Fruit fly (Drosophila melanogaster) whole organism, embryonic: ENCODE data around the gene CG9205.

Experiments
- Abd-B ChIP-seq: fragments of 200-800 bp; sonication (Bioruptor generic); optimal IDR thresholded peaks from 2 replicates; lab custom pipeline; 2018; ENCODE audit warnings: missing biosample characterization, mild to moderate bottlenecking, missing genetic modification characterization, moderate library complexity
- BEAF-32 ChIP-seq: fragments of 200-800 bp; sonication (Bioruptor generic); optimal IDR thresholded peaks from 3 replicates; lab custom pipeline; 2017; ENCODE audit warnings: missing biosample characterization, missing genetic modification characterization, mild to moderate bottlenecking, moderate library complexity, missing genetic modification reagents
- CG11085 ChIP-seq: fragments of 200-800 bp; sonication (Bioruptor generic); IDR thresholded peaks from 2 replicates; pipeline ENCODE4 v1.3.6; 2022; ENCODE audit warnings: missing biosample characterization, missing genetic modification characterization
- CG11398 ChIP-seq: fragments of 200-800 bp; sonication (Bioruptor generic); optimal IDR thresholded peaks from 2 replicates; lab custom pipeline; 2016; ENCODE audit warnings: missing biosample characterization, missing genetic modification characterization
- CG17186 ChIP-seq: fragments of 200-800 bp; sonication (Bioruptor generic); optimal IDR thresholded peaks from 3 replicates; lab custom pipeline; 2017; ENCODE audit warnings: missing biosample characterization, missing genetic modification reagents, missing genetic modification characterization
- CG17361 ChIP-seq: fragments of 200-800 bp; sonication (Bioruptor generic); IDR thresholded peaks from 3 replicates; pipeline ENCODE4 v1.3.6; 2022; ENCODE audit warnings: missing biosample characterization, missing genetic modification characterization
- CG2678 ChIP-seq: fragments of 200-800 bp; sonication (Bioruptor generic); optimal IDR thresholded peaks from 3 replicates; lab custom pipeline; 2019; ENCODE audit warnings: missing biosample characterization, mild to moderate bottlenecking, missing genetic modification characterization, moderate library complexity
- CG3281 ChIP-seq: fragments of 200-800 bp; sonication (Bioruptor generic); optimal IDR thresholded peaks from 3 replicates; lab custom pipeline; 2017; ENCODE audit warnings: missing biosample characterization, mild to moderate bottlenecking, missing genetic modification characterization
- CG33557 ChIP-seq: fragments of 200-800 bp; sonication (Bioruptor generic); optimal IDR thresholded peaks from 2 replicates; lab custom pipeline; 2019; ENCODE audit warnings: missing biosample characterization, mild to moderate bottlenecking, missing genetic modification characterization, moderate library complexity
- CG3995 ChIP-seq: fragments of 200-800 bp; sonication (Bioruptor generic); optimal IDR thresholded peaks from 3 replicates; lab custom pipeline; 2016; ENCODE audit warnings: missing biosample characterization, missing genetic modification characterization
- CG4424 ChIP-seq: fragments of 200-800 bp; sonication (Bioruptor generic); optimal IDR thresholded peaks from 3 replicates; lab custom pipeline; 2016; ENCODE audit warnings: missing biosample characterization, missing genetic modification characterization
- CG6791 ChIP-seq: fragments of 200-800 bp; sonication (Bioruptor generic); IDR thresholded peaks from 3 replicates; pipeline ENCODE4 v1.3.6; 2022; ENCODE audit warnings: missing biosample characterization, missing genetic modification characterization; ENCODE audit not compliant: partially characterized antibody
- CG7556 ChIP-seq: fragments of 200-800 bp; sonication (Bioruptor generic); optimal IDR thresholded peaks from 2 replicates; lab custom pipeline; 2017; ENCODE audit warnings: missing biosample characterization, mild to moderate bottlenecking, missing genetic modification characterization
- CG8765 ChIP-seq: fragments of 200-800 bp; sonication (Bioruptor generic); IDR thresholded peaks from 2 replicates; pipeline ENCODE4 v1.3.6; 2022; ENCODE audit warnings: missing biosample characterization, missing genetic modification characterization
- CG9215 ChIP-seq: fragments of 200-800 bp; sonication (Bioruptor generic); IDR thresholded peaks from 2 replicates; pipeline ENCODE4 v1.3.6; 2022; ENCODE audit warnings: missing biosample characterization, missing genetic modification characterization
- D19A ChIP-seq: fragments of 200-800 bp; optimal IDR thresholded peaks from 3 replicates; lab custom pipeline; 2019; ENCODE audit warnings: missing biosample characterization, mild to moderate bottlenecking, missing genetic modification characterization, moderate library complexity
- Dad ChIP-seq: fragments of 200-800 bp; sonication (Bioruptor generic); optimal IDR thresholded peaks from 3 replicates; lab custom pipeline; 2016; ENCODE audit warnings: missing biosample characterization, missing genetic modification characterization
- Doc3 ChIP-seq: fragments of 200-800 bp; sonication (Bioruptor generic); IDR thresholded peaks from 3 replicates; pipeline ENCODE4 v1.3.6; 2022; ENCODE audit warnings: missing biosample characterization, missing genetic modification characterization; ENCODE audit not compliant: partially characterized antibody
- Elba2 ChIP-seq: fragments of 200-800 bp; sonication (Bioruptor generic); optimal IDR thresholded peaks from 3 replicates; lab custom pipeline; 2016; ENCODE audit warnings: missing biosample characterization, missing genetic modification characterization
- Ets65A ChIP-seq: fragments of 200-800 bp; sonication (Bioruptor generic); peaks from one replicate; lab custom pipeline; 2016; ENCODE audit warnings: missing biosample characterization, missing genetic modification characterization
- Hr39 ChIP-seq: fragments of >200 bp; optimal IDR thresholded peaks from 2 replicates; lab custom pipeline; 2017
- Hr78 ChIP-seq, 2 experiments: fragments of 200-800 bp in 1 of 2; fragments of >200 bp in 1 of 2; sonication (Bioruptor generic) in 1 of 2; optimal IDR thresholded peaks; 2 replicates each; lab custom pipeline; 2017 to 2019; ENCODE audit warnings: missing biosample characterization in 2 of 2, missing genetic modification characterization in 2 of 2, mild to moderate bottlenecking in 1 of 2, moderate library complexity in 1 of 2
- Meics ChIP-seq: fragments of 200-800 bp; sonication (Bioruptor generic); optimal IDR thresholded peaks from 2 replicates; lab custom pipeline; 2017; ENCODE audit warnings: missing biosample characterization, mild to moderate bottlenecking, missing genetic modification characterization
- Myb ChIP-seq: fragments of 200-800 bp; sonication (Bioruptor generic); optimal IDR thresholded peaks from 2 replicates; lab custom pipeline; 2016; ENCODE audit warnings: missing biosample characterization, missing genetic modification characterization
- Nf-YC ChIP-seq: fragments of 200-800 bp; optimal IDR thresholded peaks from 3 replicates; lab custom pipeline; 2019; ENCODE audit warnings: missing biosample characterization, mild to moderate bottlenecking, missing genetic modification characterization, moderate library complexity
- Oaz ChIP-seq: fragments of 200-800 bp; sonication (Bioruptor generic); IDR thresholded peaks from 2 replicates; pipeline ENCODE4 v1.3.6; 2022; ENCODE audit warnings: missing biosample characterization, missing genetic modification characterization
- Ssrp ChIP-seq: fragments of 200-800 bp; sonication (Bioruptor generic); optimal IDR thresholded peaks from 2 replicates; lab custom pipeline; 2018; ENCODE audit warnings: missing biosample characterization, mild to moderate bottlenecking, missing genetic modification characterization, moderate library complexity
- Xbp1 ChIP-seq: fragments of 200-800 bp; sonication (Bioruptor generic); optimal IDR thresholded peaks from 3 replicates; lab custom pipeline; 2016; ENCODE audit warnings: missing biosample characterization, mild to moderate bottlenecking, missing genetic modification characterization
- ab ChIP-seq: fragments of 200-800 bp; sonication (Bioruptor generic); optimal IDR thresholded peaks from 2 replicates; lab custom pipeline; 2016; ENCODE audit warnings: missing biosample characterization, missing genetic modification characterization
- ara ChIP-seq: fragments of 200-800 bp; sonication (Bioruptor generic); IDR thresholded peaks from 2 replicates; pipeline ENCODE4 v1.3.6; 2022; ENCODE audit warnings: missing biosample characterization, missing genetic modification characterization
- ash1 ChIP-seq: fragments of 200-800 bp; sonication (Bioruptor generic); optimal IDR thresholded peaks from 2 replicates; lab custom pipeline; 2018; ENCODE audit warnings: missing biosample characterization, mild to moderate bottlenecking, missing genetic modification characterization
- az2 ChIP-seq: fragments of 200-800 bp; sonication (Bioruptor generic); optimal IDR thresholded peaks from 3 replicates; lab custom pipeline; 2016; ENCODE audit warnings: missing biosample characterization, missing genetic modification characterization
- bigmax ChIP-seq: fragments of 200-800 bp; sonication (Bioruptor generic); optimal IDR thresholded peaks from 2 replicates; lab custom pipeline; 2018; ENCODE audit warnings: missing biosample characterization, mild to moderate bottlenecking, missing genetic modification characterization
- br ChIP-seq: fragments of >200 bp; optimal IDR thresholded peaks from 2 replicates; lab custom pipeline; 2017
- caup ChIP-seq: fragments of 200-800 bp; sonication (Bioruptor generic); optimal IDR thresholded peaks from 3 replicates; lab custom pipeline; 2017; ENCODE audit warnings: missing biosample characterization, mild to moderate bottlenecking, missing genetic modification characterization, moderate library complexity; ENCODE audit not compliant: severe bottlenecking
- chinmo ChIP-seq: fragments of 200-800 bp; sonication (Bioruptor generic); IDR thresholded peaks from 4 replicates; pipeline ENCODE4 v1.3.6; 2022; ENCODE audit warnings: missing biosample characterization, missing genetic modification characterization; ENCODE audit not compliant: partially characterized antibody
- corto ChIP-seq: fragments of 200-800 bp; sonication (Bioruptor generic); optimal IDR thresholded peaks from 2 replicates; lab custom pipeline; 2016; ENCODE audit warnings: missing biosample characterization, mild to moderate bottlenecking, missing genetic modification characterization, moderate library complexity
- croc ChIP-seq: fragments of 200-800 bp; sonication (Bioruptor generic); conservative IDR thresholded peaks from 3 replicates; pipeline ENCODE4 v1.3.6; 2022; ENCODE audit warnings: missing biosample characterization, missing genetic modification characterization
- cwo ChIP-seq: fragments of 200-800 bp; sonication (Bioruptor generic); optimal IDR thresholded peaks from 3 replicates; lab custom pipeline; 2017; ENCODE audit warnings: missing biosample characterization, missing genetic modification characterization, mild to moderate bottlenecking, moderate library complexity, missing genetic modification reagents
- grau ChIP-seq: fragments of 200-800 bp; optimal IDR thresholded peaks from 3 replicates; lab custom pipeline; 2019; ENCODE audit warnings: missing biosample characterization, mild to moderate bottlenecking, missing genetic modification characterization, moderate library complexity
- gro ChIP-seq: fragments of 200-800 bp; sonication (Bioruptor generic); optimal IDR thresholded peaks from 2 replicates; lab custom pipeline; 2016; ENCODE audit warnings: missing biosample characterization, missing genetic modification characterization
- kah ChIP-seq: fragments of 200-800 bp; sonication (Bioruptor generic); optimal IDR thresholded peaks from 2 replicates; lab custom pipeline; 2018; ENCODE audit warnings: missing biosample characterization, mild to moderate bottlenecking, missing genetic modification characterization
- kni ChIP-seq: fragments of 200-800 bp; sonication (Bioruptor generic); optimal IDR thresholded peaks from 3 replicates; lab custom pipeline; 2017; ENCODE audit warnings: mild to moderate bottlenecking, missing biosample characterization, missing genetic modification reagents, missing genetic modification characterization
- nerfin-1 ChIP-seq: fragments of 200-800 bp; sonication (Bioruptor generic); optimal IDR thresholded peaks from 3 replicates; lab custom pipeline; 2019; ENCODE audit warnings: missing biosample characterization, mild to moderate bottlenecking, missing genetic modification characterization, moderate library complexity
- p53 ChIP-seq: fragments of 200-800 bp; sonication (Bioruptor generic); optimal IDR thresholded peaks from 2 replicates; lab custom pipeline; 2016; ENCODE audit warnings: missing biosample characterization, missing genetic modification characterization
- pho ChIP-seq: fragments of 200-800 bp; sonication (Bioruptor generic); optimal IDR thresholded peaks from 2 replicates; lab custom pipeline; 2016; ENCODE audit warnings: missing biosample characterization, missing genetic modification characterization
- salm ChIP-seq: fragments of 200-800 bp; sonication (Bioruptor generic); optimal IDR thresholded peaks from 2 replicates; lab custom pipeline; 2018; ENCODE audit warnings: missing biosample characterization, mild to moderate bottlenecking, missing genetic modification characterization
- sisA ChIP-seq: fragments of 200-800 bp; sonication (Bioruptor generic); IDR thresholded peaks from 2 replicates; pipeline ENCODE4 v1.3.6; 2022; ENCODE audit warnings: missing biosample characterization, missing genetic modification characterization

Gene CG9205

dm6 chr3L:1007513-1008459 lies 26.7 kb upstream of the CG9205 start (continued):
- TF ChIP-seq Elba2: no peak
- peak; percentile 91 for TF ChIP-seq CG3281 (GFP tag; lab: Kevin White, UChicago)
- TF ChIP-seq Myb (GFP tag; lab: Kevin White, UChicago): peak; percentile 16
- TF ChIP-seq Dad: peak; percentile 69
- peak; percentile 87 for TF ChIP-seq grau (tag; lab: Kevin White, UChicago)
- peak; percentile 77 for TF ChIP-seq CG7556 (GFP tag; lab: Kevin White, UChicago)
- TF ChIP-seq CG17361 (GFP tag; lab: Robert Waterston, UW): peak; percentile 83
- peak; percentile 40 for TF ChIP-seq nerfin-1
- no peak for TF ChIP-seq corto (GFP tag; lab: Kevin White, UChicago)
- TF ChIP-seq Nf-YC: peak; percentile 50
- TF ChIP-seq CG6791 (GFP tag; lab: Robert Waterston, UW): no peak
- peak; percentile 74 for TF ChIP-seq sisA (GFP tag; lab: Robert Waterston, UW)
- peak; percentile 80 for TF ChIP-seq Xbp1 (GFP tag; lab: Kevin White, UChicago)
- peak; percentile 88 for TF ChIP-seq CG9215 (GFP tag; lab: Robert Waterston, UW)
- TF ChIP-seq D19A (tag; lab: Kevin White, UChicago): peak; percentile 78
- TF ChIP-seq Ssrp (tag; lab: Kevin White, UChicago): peak; percentile 74
- TF ChIP-seq pho (GFP tag; lab: Kevin White, UChicago): peak; percentile 49
- TF ChIP-seq kah (GFP tag; lab: Kevin White, UChicago): peak; percentile 40
- no peak for TF ChIP-seq CG11398 (GFP tag; lab: Kevin White, UChicago)
- TF ChIP-seq ab: no peak
- peak; percentile 66 for TF ChIP-seq CG4424 (GFP tag; lab: Kevin White, UChicago)
- peak; percentile 75 for TF ChIP-seq gro (GFP tag; lab: Kevin White, UChicago)
- TF ChIP-seq CG2678 (tag; lab: Kevin White, UChicago): peak; percentile 87
- peak; percentile 64; the same call in 1 of the 4 replicates for TF ChIP-seq chinmo (GFP tag; lab: Robert Waterston, UW)
- TF ChIP-seq Meics (GFP tag; lab: Kevin White, UChicago): peak; percentile 92
- peak; percentile 35 for TF ChIP-seq kni (GFP tag; lab: Kevin White, UChicago)
- peak; percentile 74; the same call in 2 of the 3 replicates for TF ChIP-seq croc
- peak; percentile 60; the same call in 1 of the 2 replicates for TF ChIP-seq ara (GFP tag; lab: Robert Waterston, UW)
- TF ChIP-seq az2 (GFP tag; lab: Kevin White, UChicago): peak; percentile 78
- TF ChIP-seq ash1 (GFP tag; lab: Kevin White, UChicago): no peak
- no peak for TF ChIP-seq Ets65A
- TF ChIP-seq Abd-B: peak; percentile 65
- TF ChIP-seq salm (tag; lab: Kevin White, UChicago): no peak
- no peak for TF ChIP-seq CG33557
- peak; percentile 64; the same call in 1 of the 2 replicates for TF ChIP-seq CG8765 (GFP tag; lab: Robert Waterston, UW)
- TF ChIP-seq Doc3 (GFP tag; lab: Robert Waterston, UW): no peak
- TF ChIP-seq bigmax (GFP tag; lab: Kevin White, UChicago): no peak
- TF ChIP-seq Hr39 (lab: Kevin White, UChicago): no peak
- TF ChIP-seq br (lab: Kevin White, UChicago): no peak
- TF ChIP-seq p53 (GFP tag; lab: Kevin White, UChicago): no peak
- no peak for TF ChIP-seq CG17186 (GFP tag; lab: Kevin White, UChicago)
- peak; percentile 84 for TF ChIP-seq CG11085 (GFP tag; lab: Robert Waterston, UW)
- no peak for TF ChIP-seq BEAF-32 (GFP tag; lab: Kevin White, UChicago)
- peak; percentile 71 for TF ChIP-seq Oaz (GFP tag; lab: Robert Waterston, UW)
- TF ChIP-seq cwo: peak; percentile 75
- TF ChIP-seq CG3995: peak; percentile 5
- peak in 1 of 2 experiments; percentile 49 for TF ChIP-seq Hr78 (GFP tag; optimal IDR thresholded peaks at IDR 0.05; lab: Kevin White, UChicago)
- TF ChIP-seq caup (GFP tag; lab: Kevin White, UChicago): peak; percentile 72
